Fruit fly (Drosophila melanogaster) whole organism, larva: ENCODE data around the gene CycJ.
A peak's percentile ranks its signal among the peaks of the same experiment; 100 is the strongest.

Source experiments
- noc ChIP-seq: fragments of 200-800 bp; sonication (Bioruptor generic); optimal IDR thresholded peaks from 3 replicates; lab custom pipeline; 2019; ENCODE audit warnings: missing biosample characterization, mild to moderate bottlenecking, missing genetic modification characterization, moderate library complexity

The CycJ gene

dm6 chr3L:3454430-3454829 is 11.8 kb upstream of the CycJ start:
- TF ChIP-seq noc (tag; lab: Kevin White, UChicago) = no peak

- TF ChIP-seq noc (tag; lab: Kevin White, UChicago) = no peak
Observed at dm6 chr3L:3454921-3455554, 11.2 kb upstream of the CycJ start.

- no peak for TF ChIP-seq noc (tag; lab: Kevin White, UChicago)
Observed at dm6 chr3L:3455555-3455939, 10.7 kb upstream of the CycJ start.

- no peak for TF ChIP-seq noc (tag; lab: Kevin White, UChicago)
Observed at dm6 chr3L:3456009-3456566, 10.1 kb upstream of the CycJ start.

- TF ChIP-seq noc (tag; lab: Kevin White, UChicago) = no peak
Observed at dm6 chr3L:3456922-3457321, 9.3 kb upstream of the CycJ start.

- TF ChIP-seq noc (tag; lab: Kevin White, UChicago) = peak; percentile 34
Observed at dm6 chr3L:3460402-3461027, 5.7 kb upstream of the CycJ start, which contains the start of gene eIF5B. TSS of gene eIF5B (minus strand) at chr3L:3460977.

- TF ChIP-seq noc (tag; lab: Kevin White, UChicago) = no peak
Observed at dm6 chr3L:3461119-3461518, 5.1 kb upstream of the CycJ start, which contains the start of the genes CG46463 and armi. TSS of gene CG46463 (plus strand) at chr3L:3461315. TSS of gene armi (plus strand) at chr3L:3461317.

- TF ChIP-seq noc (tag; lab: Kevin White, UChicago) = no peak
Observed at dm6 chr3L:3461557-3462414, 4.4 kb upstream of the CycJ start.

- peak; percentile 17 for TF ChIP-seq noc (tag; lab: Kevin White, UChicago)
Observed at dm6 chr3L:3469709-3470108, 3.5 kb downstream of the CycJ start.

dm6 chr3L:3471174-3471573 is 4.9 kb downstream of the CycJ start, which contains the start of gene CG14971:
TSS of gene CG14971 (minus strand) at chr3L:3471309.
- peak; percentile 44 for TF ChIP-seq noc (tag; lab: Kevin White, UChicago)

dm6 chr3L:3472063-3472528 is 5.9 kb downstream of the CycJ start, which contains the start of the genes CG32267 and CG42324:
TSS of gene CG32267 (minus strand) at chr3L:3472113.
TSS of gene CG42324 (plus strand) at chr3L:3472447.
- no peak for TF ChIP-seq noc (tag; lab: Kevin White, UChicago)

- TF ChIP-seq noc (tag; lab: Kevin White, UChicago) = no peak
Observed at dm6 chr3L:3472786-3473185, 6.6 kb downstream of the CycJ start.

dm6 chr3L:3479551-3479950 is 13.3 kb downstream of the CycJ start:
- TF ChIP-seq noc (tag; lab: Kevin White, UChicago) = no peak

dm6 chr3L:3484553-3484952 is 18.3 kb downstream of the CycJ start, which contains the start of gene CG43074:
TSS of gene CG43074 (minus strand) at chr3L:3484653.
- no peak for TF ChIP-seq noc (tag; lab: Kevin White, UChicago)

dm6 chr3L:3485088-3485710 is 19.0 kb downstream of the CycJ start:
- TF ChIP-seq noc (tag; lab: Kevin White, UChicago) = peak; percentile 81
